Fruit fly (Drosophila melanogaster): Measurements from ENCODE around the gene Usp32.

DNA sequence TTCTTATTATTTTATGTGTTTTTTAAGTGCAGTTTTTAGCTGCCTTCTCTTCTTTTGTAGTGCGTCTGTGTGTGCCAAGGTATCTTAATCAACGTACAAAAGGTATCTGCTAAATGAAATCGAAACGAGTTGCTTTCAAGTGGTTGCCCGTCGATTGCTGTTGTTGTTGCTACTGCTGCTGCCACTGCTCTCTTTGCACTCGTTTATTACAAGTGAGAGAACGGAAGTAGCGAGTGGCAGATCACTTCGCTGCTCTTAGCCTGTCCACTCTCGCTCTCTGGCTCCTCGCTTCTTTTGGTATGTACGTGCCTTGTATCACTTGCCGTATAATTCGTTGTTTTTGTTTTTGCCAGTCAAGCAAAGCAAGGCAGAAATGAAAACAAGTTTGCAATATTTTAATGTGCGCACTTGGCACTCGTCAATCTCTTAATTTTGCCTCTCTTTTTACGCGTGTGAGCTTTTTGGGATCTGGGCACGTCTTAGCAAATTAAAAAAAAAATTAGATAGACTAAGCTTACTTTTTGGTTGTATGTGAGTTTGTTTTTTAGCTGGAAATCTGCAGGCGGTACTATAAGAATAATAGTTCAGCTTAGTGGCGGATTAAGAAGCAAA is 25.4 kb downstream of the Usp32 start:
- TF ChIP-seq crc (GFP tag; optimal IDR thresholded peaks at IDR 0.05): no peak
- no peak for TF ChIP-seq Sin3A (optimal IDR thresholded peaks at IDR 0.05)
- TF ChIP-seq gcm2 (GFP tag; optimal IDR thresholded peaks at IDR 0.05): no peak
- no peak for TF ChIP-seq emc (GFP tag; optimal IDR thresholded peaks at IDR 0.05)
- TF ChIP-seq CG12769 (tag; optimal IDR thresholded peaks at IDR 0.05): no peak
- no peak for TF ChIP-seq cato (GFP tag; optimal IDR thresholded peaks at IDR 0.05; ENCODE audit: borderline replicate concordance)

Data from whole organism, embryonic.